Fruit fly (Drosophila melanogaster) whole organism, embryonic: ENCODE measurements around the gene CG13012.

Source experiments
- Ada2b ChIP-seq: fragments of 200-800 bp; sonication (Bioruptor generic); IDR thresholded peaks from 2 replicates; pipeline ENCODE4 v1.3.6; 2022; ENCODE audit warnings: missing biosample characterization, missing genetic modification characterization
- Aef1 ChIP-seq: fragments of 200-800 bp; sonication (Bioruptor generic); IDR thresholded peaks from 3 replicates; pipeline ENCODE4 v1.3.6; 2022; ENCODE audit warnings: missing biosample characterization, missing genetic modification characterization
- CG10565 ChIP-seq: fragments of 200-800 bp; sonication (Bioruptor generic); optimal IDR thresholded peaks from 3 replicates; lab custom pipeline; 2016; ENCODE audit warnings: missing biosample characterization, mild to moderate bottlenecking, missing genetic modification characterization
- CG10959 ChIP-seq: fragments of 200-800 bp; sonication (Bioruptor generic); IDR thresholded peaks from 2 replicates; pipeline ENCODE4 v1.3.6; 2022; ENCODE audit warnings: missing biosample characterization, missing genetic modification characterization
- CG12071 ChIP-seq: fragments of 200-800 bp; sonication (Bioruptor generic); optimal IDR thresholded peaks from 3 replicates; lab custom pipeline; 2018; ENCODE audit warnings: missing biosample characterization, mild to moderate bottlenecking, missing genetic modification characterization
- CG12155 ChIP-seq: fragments of 200-800 bp; sonication (Bioruptor generic); optimal IDR thresholded peaks from 3 replicates; lab custom pipeline; 2016; ENCODE audit warnings: missing biosample characterization, missing genetic modification characterization
- CG13287 ChIP-seq: fragments of 200-800 bp; sonication (Bioruptor generic); IDR thresholded peaks from 2 replicates; pipeline ENCODE4 v1.3.6; 2022; ENCODE audit warnings: missing biosample characterization, missing genetic modification characterization; ENCODE audit not compliant: partially characterized antibody
- CG13424 ChIP-seq: fragments of 200-800 bp; sonication (Bioruptor generic); optimal IDR thresholded peaks from 2 replicates; lab custom pipeline; 2019; ENCODE audit warnings: missing biosample characterization, mild to moderate bottlenecking, missing genetic modification characterization, moderate library complexity
- CG13775 ChIP-seq: fragments of 200-800 bp; sonication (Bioruptor generic); optimal IDR thresholded peaks from 3 replicates; lab custom pipeline; 2017; ENCODE audit warnings: missing biosample characterization, mild to moderate bottlenecking, missing genetic modification characterization
- CG14965 ChIP-seq: fragments of 200-800 bp; sonication (Bioruptor generic); optimal IDR thresholded peaks from 2 replicates; lab custom pipeline; 2016; ENCODE audit warnings: missing biosample characterization, missing genetic modification characterization, borderline replicate concordance
- CG18262 ChIP-seq: fragments of 200-800 bp; optimal IDR thresholded peaks from 3 replicates; lab custom pipeline; 2019; ENCODE audit warnings: missing biosample characterization, mild to moderate bottlenecking, missing genetic modification characterization, moderate library complexity
- CG1832 ChIP-seq: fragments of 200-800 bp; sonication (Bioruptor generic); optimal IDR thresholded peaks from 2 replicates; lab custom pipeline; 2017; ENCODE audit warnings: missing biosample characterization, mild to moderate bottlenecking, missing genetic modification characterization, inconsistent platforms
- CG2116 ChIP-seq: fragments of 200-800 bp; sonication (Bioruptor generic); optimal IDR thresholded peaks from 3 replicates; lab custom pipeline; 2018; ENCODE audit warnings: missing biosample characterization, mild to moderate bottlenecking, missing genetic modification characterization
- CG2199 ChIP-seq: fragments of 200-800 bp; sonication (Bioruptor generic); IDR thresholded peaks from 3 replicates; pipeline ENCODE4 v1.3.6; 2022; ENCODE audit warnings: missing biosample characterization, missing genetic modification characterization
- CG2889 ChIP-seq: fragments of 200-800 bp; sonication (Bioruptor generic); IDR thresholded peaks from 3 replicates; pipeline ENCODE4 v1.3.6; 2022; ENCODE audit warnings: missing biosample characterization, missing genetic modification characterization
- CG30403 ChIP-seq: fragments of 200-800 bp; sonication (Bioruptor generic); optimal IDR thresholded peaks from 3 replicates; lab custom pipeline; 2016; ENCODE audit warnings: missing biosample characterization, missing genetic modification characterization
- CG30431 ChIP-seq: fragments of 200-800 bp; sonication (Bioruptor generic); optimal IDR thresholded peaks from 2 replicates; lab custom pipeline; 2017; ENCODE audit warnings: missing biosample characterization, missing genetic modification characterization
- CG31224 ChIP-seq: fragments of 200-800 bp; sonication (Bioruptor generic); IDR thresholded peaks from 2 replicates; pipeline ENCODE4 v1.3.6; 2022; ENCODE audit warnings: missing biosample characterization, missing genetic modification characterization
- CG31388 ChIP-seq: fragments of 200-800 bp; sonication (Bioruptor generic); optimal IDR thresholded peaks from 2 replicates; lab custom pipeline; 2016; ENCODE audit warnings: missing biosample characterization, missing genetic modification characterization
- CG32772 ChIP-seq: fragments of 200-800 bp; sonication (Bioruptor generic); IDR thresholded peaks from 2 replicates; pipeline ENCODE4 v1.3.6; 2022; ENCODE audit warnings: missing biosample characterization, missing genetic modification characterization
- CG4404 ChIP-seq: fragments of 200-800 bp; sonication (Bioruptor generic); IDR thresholded peaks from 2 replicates; pipeline ENCODE4 v1.3.6; 2022; ENCODE audit warnings: missing biosample characterization, missing genetic modification characterization
- CG6813 ChIP-seq: fragments of 200-800 bp; sonication (Bioruptor generic); optimal IDR thresholded peaks from 2 replicates; lab custom pipeline; 2017; ENCODE audit warnings: missing biosample characterization, missing genetic modification characterization, mild to moderate bottlenecking, moderate library complexity, missing genetic modification reagents
- CG9727 ChIP-seq: fragments of 200-800 bp; sonication (Bioruptor generic); optimal IDR thresholded peaks from 3 replicates; lab custom pipeline; 2017; ENCODE audit warnings: missing biosample characterization, mild to moderate bottlenecking, missing genetic modification characterization
- D ChIP-seq, 2 experiments: fragments of 200-800 bp in 1 of 2; fragments of >200 bp in 1 of 2; sonication (Bioruptor generic) in 1 of 2; optimal IDR thresholded peaks; 2 replicates in 1 of 2; 3 replicates in 1 of 2; lab custom pipeline; 2017; ENCODE audit warnings: mild to moderate bottlenecking in 1 of 2, missing biosample characterization in 1 of 2, missing genetic modification characterization in 1 of 2, missing genetic modification reagents in 1 of 2
- Dad ChIP-seq: fragments of 200-800 bp; sonication (Bioruptor generic); optimal IDR thresholded peaks from 3 replicates; lab custom pipeline; 2016; ENCODE audit warnings: missing biosample characterization, missing genetic modification characterization
- Dip2 ChIP-seq: fragments of 200-800 bp; sonication (Bioruptor generic); IDR thresholded peaks from 2 replicates; pipeline ENCODE4 v1.3.6; 2022; ENCODE audit warnings: missing biosample characterization, missing genetic modification characterization
- Fer2 ChIP-seq: fragments of 200-800 bp; sonication (Bioruptor generic); optimal IDR thresholded peaks from 2 replicates; lab custom pipeline; 2018; ENCODE audit warnings: missing biosample characterization, mild to moderate bottlenecking, missing genetic modification characterization, moderate library complexity
- GATAe ChIP-seq: fragments of 200-800 bp; sonication (Bioruptor generic); conservative IDR thresholded peaks from 2 replicates; pipeline ENCODE4 v1.3.6; 2022; ENCODE audit warnings: missing biosample characterization, missing genetic modification characterization
- Gsc ChIP-seq: fragments of 200-800 bp; sonication (Bioruptor generic); IDR thresholded peaks from 2 replicates; pipeline ENCODE4 v1.3.6; 2022; ENCODE audit warnings: missing biosample characterization, missing genetic modification characterization
- Hr3 ChIP-seq: fragments of 200-800 bp; sonication (Bioruptor generic); optimal IDR thresholded peaks from 3 replicates; lab custom pipeline; 2016; ENCODE audit warnings: missing biosample characterization, missing genetic modification characterization
- Lpt ChIP-seq: fragments of >200 bp; optimal IDR thresholded peaks from 2 replicates; lab custom pipeline; 2018; ENCODE audit warnings: missing biosample characterization, missing genetic modification characterization
- Oaz ChIP-seq: fragments of 200-800 bp; sonication (Bioruptor generic); IDR thresholded peaks from 2 replicates; pipeline ENCODE4 v1.3.6; 2022; ENCODE audit warnings: missing biosample characterization, missing genetic modification characterization
- Rx ChIP-seq: fragments of 200-800 bp; sonication (Bioruptor generic); IDR thresholded peaks from 2 replicates; pipeline ENCODE4 v1.3.6; 2022; ENCODE audit warnings: missing biosample characterization, missing genetic modification characterization
- Xbp1 ChIP-seq: fragments of 200-800 bp; sonication (Bioruptor generic); optimal IDR thresholded peaks from 3 replicates; lab custom pipeline; 2016; ENCODE audit warnings: missing biosample characterization, mild to moderate bottlenecking, missing genetic modification characterization
- ato ChIP-seq: fragments of 200-800 bp; sonication (Bioruptor generic); IDR thresholded peaks from 2 replicates; pipeline ENCODE4 v1.3.6; 2022; ENCODE audit warnings: missing biosample characterization, missing genetic modification characterization; ENCODE audit not compliant: partially characterized antibody
- cg ChIP-seq: fragments of 200-800 bp; sonication (Bioruptor generic); optimal IDR thresholded peaks from 3 replicates; lab custom pipeline; 2019; ENCODE audit warnings: missing biosample characterization, mild to moderate bottlenecking, missing genetic modification characterization, moderate library complexity
- ci ChIP-seq: fragments of 200-800 bp; sonication (Bioruptor generic); IDR thresholded peaks from 3 replicates; pipeline ENCODE4 v1.3.6; 2022; ENCODE audit warnings: missing biosample characterization, missing genetic modification characterization
- croc ChIP-seq: fragments of 200-800 bp; sonication (Bioruptor generic); conservative IDR thresholded peaks from 3 replicates; pipeline ENCODE4 v1.3.6; 2022; ENCODE audit warnings: missing biosample characterization, missing genetic modification characterization
- crol ChIP-seq: fragments of 200-800 bp; sonication (Bioruptor generic); IDR thresholded peaks from 2 replicates; pipeline ENCODE4 v1.3.6; 2022; ENCODE audit warnings: missing biosample characterization, missing genetic modification characterization
- crp ChIP-seq, 2 experiments: fragments of 200-800 bp; sonication (Bioruptor generic); optimal IDR thresholded peaks; 2 replicates in 1 of 2; 3 replicates in 1 of 2; lab custom pipeline; 2017; ENCODE audit warnings: missing biosample characterization in 2 of 2, missing genetic modification characterization in 2 of 2, mild to moderate bottlenecking in 1 of 2, moderate library complexity in 1 of 2
- fd3F ChIP-seq: fragments of 200-800 bp; sonication (Bioruptor generic); optimal IDR thresholded peaks from 2 replicates; lab custom pipeline; 2018; ENCODE audit warnings: missing biosample characterization, mild to moderate bottlenecking, missing genetic modification characterization, moderate library complexity
- gro ChIP-seq: fragments of 200-800 bp; sonication (Bioruptor generic); optimal IDR thresholded peaks from 2 replicates; lab custom pipeline; 2016; ENCODE audit warnings: missing biosample characterization, missing genetic modification characterization
- gt ChIP-seq: fragments of 200-800 bp; sonication (Bioruptor generic); IDR thresholded peaks from 2 replicates; pipeline ENCODE4 v1.3.6; 2022; ENCODE audit warnings: missing biosample characterization, missing genetic modification characterization
- jigr1 ChIP-seq: fragments of 200-800 bp; sonication (Bioruptor generic); IDR thresholded peaks from 3 replicates; pipeline ENCODE4 v1.3.6; 2022; ENCODE audit warnings: missing biosample characterization, missing genetic modification characterization
- lmd ChIP-seq: fragments of 200-800 bp; sonication (Bioruptor generic); IDR thresholded peaks from 2 replicates; pipeline ENCODE4 v1.3.6; 2022; ENCODE audit warnings: missing biosample characterization, missing genetic modification characterization
- nerfin-2 ChIP-seq: fragments of 200-800 bp; sonication (Bioruptor generic); IDR thresholded peaks from 2 replicates; pipeline ENCODE4 v1.3.6; 2022; ENCODE audit warnings: missing biosample characterization, missing genetic modification characterization; ENCODE audit not compliant: partially characterized antibody
- pum ChIP-seq: fragments of 200-800 bp; sonication (Bioruptor generic); optimal IDR thresholded peaks from 2 replicates; lab custom pipeline; 2016; ENCODE audit warnings: missing biosample characterization, missing genetic modification characterization
- sens ChIP-seq: fragments of 200-800 bp; sonication (Bioruptor generic); peaks from one replicate; lab custom pipeline; 2016; ENCODE audit warnings: missing biosample characterization, missing genetic modification characterization
- tx ChIP-seq: fragments of 200-800 bp; sonication (Bioruptor generic); optimal IDR thresholded peaks from 2 replicates; lab custom pipeline; 2016; ENCODE audit warnings: missing biosample characterization, missing genetic modification characterization

The CG13012 gene

dm6 chrX:16694959-16695358, 18.4 kb upstream of the CG13012 start, which contains the start of gene Septin4 (continued):
- TF ChIP-seq ci (GFP tag; lab: Robert Waterston, UW) (peak; percentile 28; the same call in 1 of the 3 replicates), sens (GFP tag; lab: Kevin White, UChicago) (peak; percentile 19)

- TF ChIP-seq crol (peak; percentile 51), GATAe (peak; percentile 68), CG13775 (no peak), Rx (GFP tag; lab: Robert Waterston, UW) (no peak), pum (no peak), CG13287 (GFP tag; lab: Robert Waterston, UW) (no peak), jigr1 (GFP tag; lab: Robert Waterston, UW) (no peak), CG10565 (GFP tag; lab: Kevin White, UChicago) (no peak), CG12071 (GFP tag; lab: Kevin White, UChicago) (no peak), gt (GFP tag; lab: Robert Waterston, UW) (no peak), CG10959 (GFP tag; lab: Robert Waterston, UW) (no peak), CG2116 (no peak), Gsc (no peak), CG30403 (no peak), CG14965 (GFP tag; lab: Kevin White, UChicago) (no peak), Ada2b (GFP tag; lab: Robert Waterston, UW) (0 out of 2 replicates have a peak, but pooled peaks have one; percentile 4), cg (GFP tag; lab: Kevin White, UChicago) (no peak), tx (GFP tag; lab: Kevin White, UChicago) (no peak), Oaz (GFP tag; lab: Robert Waterston, UW) (no peak), CG1832 (GFP tag; lab: Kevin White, UChicago) (peak; percentile 13)
Observed at dm6 chrX:16694477-16694876, 17.9 kb upstream of the CG13012 start.

dm6 chrX:16693805-16694387, 17.3 kb upstream of the CG13012 start:
- TF ChIP-seq Dad (no peak), CG12155 (GFP tag; lab: Kevin White, UChicago) (no peak), CG31224 (GFP tag; lab: Robert Waterston, UW) (no peak), CG9727 (GFP tag; lab: Kevin White, UChicago) (no peak), CG30431 (GFP tag; lab: Kevin White, UChicago) (no peak), Xbp1 (GFP tag; lab: Kevin White, UChicago) (no peak), CG2889 (GFP tag; lab: Robert Waterston, UW) (no peak), Aef1 (GFP tag; lab: Robert Waterston, UW) (no peak), D (optimal IDR thresholded peaks at IDR 0.05; lab: Kevin White, UChicago) (no peak), D (GFP tag; optimal IDR thresholded peaks at IDR 0.05; lab: Kevin White, UChicago) (no peak), CG18262 (no peak), CG10565 (GFP tag; lab: Kevin White, UChicago) (no peak), gro (GFP tag; lab: Kevin White, UChicago) (no peak), CG32772 (GFP tag; lab: Robert Waterston, UW) (peak; percentile 65), CG2116 (no peak), Lpt (no peak), CG13424 (tag; lab: Kevin White, UChicago) (no peak), CG4404 (peak; percentile 10; the same call in 1 of the 2 replicates), crp (GFP tag; optimal IDR thresholded peaks at IDR 0.05; lab: Kevin White, UChicago) (no peak), lmd (GFP tag; lab: Robert Waterston, UW) (no peak), Fer2 (tag; lab: Kevin White, UChicago) (no peak), Dip2 (no peak), ato (GFP tag; lab: Robert Waterston, UW) (no peak), fd3F (no peak), CG2199 (GFP tag; lab: Robert Waterston, UW) (peak; percentile 52; the same call in 1 of the 3 replicates), nerfin-2 (GFP tag; lab: Robert Waterston, UW) (no peak), CG6813 (no peak), CG31388 (no peak), Hr3 (no peak), croc (GFP tag; lab: Robert Waterston, UW) (no peak)
